Worm (Caenorhabditis elegans) whole organism, L2 larva: ENCODE data around the gene ver-3.

ENCODE experiments used
- F13H6.1 ChIP-seq: sonication (generic microtip); optimal IDR thresholded peaks from 2 replicates; lab custom pipeline; 2016; ENCODE audit warnings: missing genetic modification characterization, missing compliant biosample characterization
- lin-13 ChIP-seq: fragments of 150-350 bp; optimal IDR thresholded peaks from 2 replicates; lab custom pipeline; 2014; ENCODE audit warnings: missing biosample characterization, missing genetic modification reagents, missing genetic modification characterization
- unc-39 ChIP-seq: fragments of 150-350 bp; optimal IDR thresholded peaks from 2 replicates; lab custom pipeline; 2014; ENCODE audit warnings: missing biosample characterization, missing genetic modification characterization

DNA sequence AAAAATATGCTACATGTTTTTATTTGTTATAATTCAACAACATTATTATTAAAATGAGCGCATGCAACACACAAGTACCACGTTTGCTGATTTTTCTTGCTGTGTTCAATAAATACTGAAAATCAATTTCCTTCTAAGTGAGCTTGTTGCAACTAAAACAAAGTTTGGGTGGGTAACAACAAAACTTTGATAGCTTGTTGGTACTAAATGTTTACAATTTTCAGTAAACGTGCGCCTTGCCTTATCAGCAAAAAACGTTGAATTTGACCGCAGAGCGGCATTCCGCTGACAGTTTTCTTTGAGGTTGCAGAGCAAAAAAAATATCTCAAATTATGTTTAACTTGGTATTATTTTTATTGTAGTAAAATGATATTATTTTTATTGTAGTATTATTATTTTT, 10.9 kb upstream of the ver-3 start:
- TF ChIP-seq F13H6.1: no peak
- TF ChIP-seq unc-39: no peak
- no peak for TF ChIP-seq lin-13 (GFP tag; lab: Kevin White, UChicago)
